Fruit fly (Drosophila melanogaster): Measurements from ENCODE around the gene CG43783.
A peak's percentile ranks its signal among the peaks of the same experiment; 100 is the strongest.

The CG43783 gene

DNA sequence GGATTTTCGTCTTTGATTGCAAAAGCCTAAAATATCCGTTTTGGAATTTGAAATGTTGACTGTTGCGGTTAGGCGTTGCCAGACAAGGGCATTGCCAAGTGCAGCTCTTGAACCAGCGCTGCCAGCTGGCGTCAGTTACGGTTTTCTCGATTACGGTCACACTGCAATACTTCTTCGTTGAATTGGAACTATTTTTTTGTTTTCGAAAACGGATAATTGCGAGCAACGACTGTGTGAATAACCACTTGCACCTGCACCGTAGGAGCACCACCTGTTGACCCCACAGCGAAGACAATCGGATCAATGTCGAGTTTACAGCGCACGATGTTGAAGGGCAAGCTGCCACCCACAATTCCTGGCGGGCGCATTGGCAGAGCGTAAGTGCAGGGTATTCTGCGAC, 32.5 kb upstream of the CG43783 start, which contains the start of gene CG5068 (continued):
- peak; percentile 13 for TF ChIP-seq ato (GFP tag; IDR thresholded peaks at IDR 0.05; ENCODE audit: partially characterized antibody)
- peak; percentile 78 for TF ChIP-seq YL-1 (GFP tag; optimal IDR thresholded peaks at IDR 0.05)
- TF ChIP-seq CG13287 (GFP tag; IDR thresholded peaks at IDR 0.05; ENCODE audit: partially characterized antibody), result peak; percentile 42; the same call in 1 of the 2 replicates
- peak; percentile 33 for TF ChIP-seq Sin3A (optimal IDR thresholded peaks at IDR 0.05)
- no peak for TF ChIP-seq toy (GFP tag; IDR thresholded peaks at IDR 0.05)
- TF ChIP-seq Dref (GFP tag; IDR thresholded peaks at IDR 0.05), result peak; percentile 33; the same call in 1 of the 2 replicates
- 0 out of 3 replicates have a peak, but pooled peaks have one; percentile 20 for TF ChIP-seq CG2199 (GFP tag; IDR thresholded peaks at IDR 0.05)
- peak; percentile 23; the same call in 1 of the 3 replicates for TF ChIP-seq knrl (GFP tag; IDR thresholded peaks at IDR 0.05; ENCODE audit: partially characterized antibody)
- TF ChIP-seq tna (GFP tag; IDR thresholded peaks at IDR 0.05; ENCODE audit: partially characterized antibody), result peak; percentile 25; the same call in 1 of the 2 replicates
- no peak for TF ChIP-seq CG1233 (GFP tag; optimal IDR thresholded peaks at IDR 0.05)
- peak; percentile 69 for TF ChIP-seq Ets97D (GFP tag; optimal IDR thresholded peaks at IDR 0.05)
- peak; percentile 21 for TF ChIP-seq nmo (GFP tag; optimal IDR thresholded peaks at IDR 0.05)
- peak; percentile 7 for TF ChIP-seq CG17912 (GFP tag; optimal IDR thresholded peaks at IDR 0.05)
- no peak for TF ChIP-seq CG4730 (GFP tag; IDR thresholded peaks at IDR 0.05)
- TF ChIP-seq Dp (GFP tag; optimal IDR thresholded peaks at IDR 0.05), result peak; percentile 79
- peak; percentile 64 for TF ChIP-seq ftz-f1 (GFP tag; optimal IDR thresholded peaks at IDR 0.05)
- TF ChIP-seq Scr (GFP tag; IDR thresholded peaks at IDR 0.05; ENCODE audit: partially characterized antibody), result peak; percentile 38; the same call in 1 of the 2 replicates
- 0 out of 4 replicates have a peak, but pooled peaks have one; percentile 17 for TF ChIP-seq Dll (GFP tag; IDR thresholded peaks at IDR 0.05; ENCODE audit: partially characterized antibody)
- peak; percentile 51; the same call in 1 of the 2 replicates for TF ChIP-seq amos (GFP tag; IDR thresholded peaks at IDR 0.05; ENCODE audit: partially characterized antibody)
- peak; percentile 22 for TF ChIP-seq D19B (GFP tag; optimal IDR thresholded peaks at IDR 0.05)
- peak; percentile 77 for TF ChIP-seq CG9797 (GFP tag; optimal IDR thresholded peaks at IDR 0.05)
- no peak for TF ChIP-seq Doc3 (GFP tag; IDR thresholded peaks at IDR 0.05; ENCODE audit: partially characterized antibody)
- peak; percentile 13 for TF ChIP-seq CTCF (GFP tag; optimal IDR thresholded peaks at IDR 0.05)
- TF ChIP-seq CG15514 (GFP tag; optimal IDR thresholded peaks at IDR 0.05), result peak; percentile 60
- TF ChIP-seq Dip3 (GFP tag; optimal IDR thresholded peaks at IDR 0.05), result no peak
- no peak for TF ChIP-seq run (tag; optimal IDR thresholded peaks at IDR 0.05)
- TF ChIP-seq fu2 (GFP tag; optimal IDR thresholded peaks at IDR 0.05), result no peak
- TF ChIP-seq Med (GFP tag), result peak; percentile 77
- no peak for TF ChIP-seq zfh1 (GFP tag; IDR thresholded peaks at IDR 0.05)
- TF ChIP-seq bbx (GFP tag; IDR thresholded peaks at IDR 0.05; ENCODE audit: partially characterized antibody), result 0 out of 2 replicates have a peak, but pooled peaks have one; percentile 26
- no peak for TF ChIP-seq stc (GFP tag; IDR thresholded peaks at IDR 0.05)
- TF ChIP-seq ash1 (GFP tag; optimal IDR thresholded peaks at IDR 0.05), result no peak
- peak; percentile 87 for TF ChIP-seq pzg (GFP tag; optimal IDR thresholded peaks at IDR 0.05)
- peak; percentile 86 for TF ChIP-seq CG4617 (GFP tag; optimal IDR thresholded peaks at IDR 0.05; ENCODE audit: borderline replicate concordance)
- peak; percentile 80 for TF ChIP-seq CG3847 (GFP tag; IDR thresholded peaks at IDR 0.05)
- peak in 1 of 2 experiments; percentile 20 for TF ChIP-seq tll (GFP tag; optimal IDR thresholded peaks at IDR 0.05)
- TF ChIP-seq CG32532 (GFP tag; IDR thresholded peaks at IDR 0.05), result no peak; the same call in 1 of the 2 replicates
- peak; percentile 50; the same call in 1 of the 2 replicates for TF ChIP-seq sna (GFP tag; IDR thresholded peaks at IDR 0.05; ENCODE audit: partially characterized antibody)
- TF ChIP-seq MESR4 (GFP tag; optimal IDR thresholded peaks at IDR 0.05), result peak; percentile 85
- no peak for TF ChIP-seq klu (GFP tag; IDR thresholded peaks at IDR 0.05)
- peak; percentile 17 for TF ChIP-seq CG14710 (tag; optimal IDR thresholded peaks at IDR 0.05)
- TF ChIP-seq chinmo (GFP tag; IDR thresholded peaks at IDR 0.05; ENCODE audit: partially characterized antibody), result peak; percentile 21; the same call in 1 of the 4 replicates
- peak; percentile 39 for TF ChIP-seq CG2116 (GFP tag; optimal IDR thresholded peaks at IDR 0.05)
- peak; percentile 5 for TF ChIP-seq ewg (GFP tag; optimal IDR thresholded peaks at IDR 0.05)
- peak; percentile 55 for TF ChIP-seq trem (tag; optimal IDR thresholded peaks at IDR 0.05)
- no peak for TF ChIP-seq al (GFP tag; IDR thresholded peaks at IDR 0.05)
- peak; percentile 83 for TF ChIP-seq E2f2 (GFP tag; IDR thresholded peaks at IDR 0.05)
- no peak for TF ChIP-seq CG1529 (GFP tag; optimal IDR thresholded peaks at IDR 0.05)
- TF ChIP-seq vvl (GFP tag; IDR thresholded peaks at IDR 0.05), result peak; percentile 29; the same call in 1 of the 2 replicates

Measured in whole organism, embryonic.